Fruit fly (Drosophila melanogaster) whole organism, embryonic: ENCODE data around the gene CG31960.

Experiments used
- Antp ChIP-seq: fragments of 200-800 bp; sonication (Bioruptor generic); optimal IDR thresholded peaks from 3 replicates; lab custom pipeline; 2016; ENCODE audit warnings: missing biosample characterization, missing genetic modification characterization
- Atf6 ChIP-seq: fragments of 200-800 bp; sonication (Bioruptor generic); IDR thresholded peaks from 2 replicates; pipeline ENCODE4 v1.3.6; 2022; ENCODE audit warnings: missing biosample characterization, missing genetic modification characterization
- CG10366 ChIP-seq: fragments of 200-800 bp; sonication (Bioruptor generic); IDR thresholded peaks from 2 replicates; pipeline ENCODE4 v1.3.6; 2022; ENCODE audit warnings: missing biosample characterization, missing genetic modification characterization
- CG11695 ChIP-seq: fragments of 200-800 bp; sonication (Bioruptor generic); IDR thresholded peaks from 3 replicates; pipeline ENCODE4 v1.3.6; 2022; ENCODE audit warnings: missing biosample characterization, missing genetic modification characterization
- CG15479 ChIP-seq: fragments of 200-800 bp; sonication (Bioruptor generic); optimal IDR thresholded peaks from 3 replicates; lab custom pipeline; 2019; ENCODE audit warnings: missing biosample characterization, mild to moderate bottlenecking, missing genetic modification characterization, moderate library complexity
- CG15696 ChIP-seq: fragments of 200-800 bp; sonication (Bioruptor generic); optimal IDR thresholded peaks from 2 replicates; lab custom pipeline; 2019; ENCODE audit warnings: missing biosample characterization, mild to moderate bottlenecking, missing genetic modification characterization, moderate library complexity
- CG1602 ChIP-seq: fragments of 200-800 bp; sonication (Bioruptor generic); optimal IDR thresholded peaks from 3 replicates; lab custom pipeline; 2016; ENCODE audit warnings: missing biosample characterization, missing genetic modification characterization
- CG17186 ChIP-seq: fragments of 200-800 bp; sonication (Bioruptor generic); optimal IDR thresholded peaks from 3 replicates; lab custom pipeline; 2017; ENCODE audit warnings: missing biosample characterization, missing genetic modification reagents, missing genetic modification characterization
- CG17802 ChIP-seq: fragments of 200-800 bp; sonication (Bioruptor generic); optimal IDR thresholded peaks from 2 replicates; lab custom pipeline; 2018; ENCODE audit warnings: missing biosample characterization, mild to moderate bottlenecking, missing genetic modification characterization, moderate library complexity
- CG18476 ChIP-seq: fragments of 200-800 bp; sonication (Bioruptor generic); optimal IDR thresholded peaks from 2 replicates; lab custom pipeline; 2016; ENCODE audit warnings: missing biosample characterization, mild to moderate bottlenecking, missing genetic modification characterization
- CG31388 ChIP-seq: fragments of 200-800 bp; sonication (Bioruptor generic); optimal IDR thresholded peaks from 2 replicates; lab custom pipeline; 2016; ENCODE audit warnings: missing biosample characterization, missing genetic modification characterization
- CG3163 ChIP-seq: fragments of 200-800 bp; sonication (Bioruptor generic); optimal IDR thresholded peaks from 3 replicates; lab custom pipeline; 2016; ENCODE audit warnings: missing biosample characterization, missing genetic modification characterization
- CG4820 ChIP-seq: fragments of 200-800 bp; sonication (Bioruptor generic); optimal IDR thresholded peaks from 3 replicates; lab custom pipeline; 2016; ENCODE audit warnings: missing biosample characterization, missing genetic modification characterization
- CG6683 ChIP-seq: fragments of 200-800 bp; sonication (Bioruptor generic); optimal IDR thresholded peaks from 2 replicates; lab custom pipeline; 2017; ENCODE audit warnings: missing biosample characterization, mild to moderate bottlenecking, missing genetic modification characterization, missing genetic modification reagents
- CG6813 ChIP-seq: fragments of 200-800 bp; sonication (Bioruptor generic); optimal IDR thresholded peaks from 2 replicates; lab custom pipeline; 2017; ENCODE audit warnings: missing biosample characterization, missing genetic modification characterization, mild to moderate bottlenecking, moderate library complexity, missing genetic modification reagents
- CG6854 ChIP-seq: fragments of 200-800 bp; sonication (Bioruptor generic); optimal IDR thresholded peaks from 3 replicates; lab custom pipeline; 2017; ENCODE audit warnings: missing biosample characterization, mild to moderate bottlenecking, missing genetic modification characterization
- CG7786 ChIP-seq: fragments of 200-800 bp; sonication (Bioruptor generic); optimal IDR thresholded peaks from 2 replicates; lab custom pipeline; 2016; ENCODE audit warnings: missing biosample characterization, missing genetic modification characterization
- CG9932 ChIP-seq: fragments of 200-800 bp; sonication (Bioruptor generic); IDR thresholded peaks from 2 replicates; pipeline ENCODE4 v1.3.6; 2022; ENCODE audit warnings: missing biosample characterization, missing genetic modification characterization
- CoRest ChIP-seq: fragments of 200-800 bp; sonication (Bioruptor generic); optimal IDR thresholded peaks from 3 replicates; lab custom pipeline; 2018; ENCODE audit warnings: missing biosample characterization, mild to moderate bottlenecking, missing genetic modification characterization, moderate library complexity
- ERR ChIP-seq: fragments of 200-800 bp; sonication (Bioruptor generic); optimal IDR thresholded peaks from 2 replicates; lab custom pipeline; 2016; ENCODE audit warnings: missing biosample characterization, missing genetic modification characterization
- Fer1 ChIP-seq: fragments of 200-800 bp; sonication (Bioruptor generic); optimal IDR thresholded peaks from 2 replicates; lab custom pipeline; 2017; ENCODE audit warnings: missing biosample characterization, mild to moderate bottlenecking, missing genetic modification characterization
- Hmx ChIP-seq: fragments of 200-800 bp; sonication (Bioruptor generic); optimal IDR thresholded peaks from 2 replicates; lab custom pipeline; 2016; ENCODE audit warnings: missing biosample characterization, missing genetic modification characterization
- Kr ChIP-seq: fragments of 200-800 bp; sonication (Bioruptor generic); optimal IDR thresholded peaks from 2 replicates; lab custom pipeline; 2017; ENCODE audit warnings: missing biosample characterization, mild to moderate bottlenecking, missing genetic modification characterization
- Lim3 ChIP-seq: fragments of 200-800 bp; sonication (Bioruptor generic); IDR thresholded peaks from 2 replicates; pipeline ENCODE4 v1.3.6; 2022; ENCODE audit warnings: missing biosample characterization, missing genetic modification characterization
- MESR4 ChIP-seq: fragments of 200-800 bp; sonication (Bioruptor generic); optimal IDR thresholded peaks from 2 replicates; lab custom pipeline; 2018; ENCODE audit warnings: missing biosample characterization, mild to moderate bottlenecking, missing genetic modification characterization, moderate library complexity
- Neu2 ChIP-seq: fragments of 200-800 bp; sonication (Bioruptor generic); optimal IDR thresholded peaks from 3 replicates; lab custom pipeline; 2016; ENCODE audit warnings: missing biosample characterization, missing genetic modification characterization, borderline replicate concordance
- Nf-YA ChIP-seq: fragments of 200-800 bp; sonication (Bioruptor generic); IDR thresholded peaks from 2 replicates; pipeline ENCODE4 v1.3.6; 2022; ENCODE audit warnings: missing biosample characterization, missing genetic modification characterization
- NfI ChIP-seq: fragments of 200-800 bp; sonication (Bioruptor generic); optimal IDR thresholded peaks from 3 replicates; lab custom pipeline; 2018; ENCODE audit warnings: missing biosample characterization, mild to moderate bottlenecking, missing genetic modification characterization, moderate library complexity
- Opbp ChIP-seq: fragments of 200-800 bp; sonication (Bioruptor generic); IDR thresholded peaks from 3 replicates; pipeline ENCODE4 v1.3.6; 2022; ENCODE audit warnings: missing biosample characterization, missing genetic modification characterization; ENCODE audit not compliant: partially characterized antibody
- Sox100B ChIP-seq: fragments of 200-800 bp; sonication (Bioruptor generic); optimal IDR thresholded peaks from 3 replicates; lab custom pipeline; 2018; ENCODE audit warnings: missing biosample characterization, mild to moderate bottlenecking, missing genetic modification characterization
- Stat92E ChIP-seq, 3 experiments: fragments of >200 bp in 2 of 3; fragments of 200-800 bp in 1 of 3; sonication (Bioruptor generic) in 1 of 3; optimal IDR thresholded peaks; 2 replicates each; lab custom pipeline; 2017 to 2019; ENCODE audit warnings: missing biosample characterization in 3 of 3, missing genetic modification characterization in 3 of 3, mild to moderate bottlenecking in 1 of 3, moderate library complexity in 1 of 3
- Xrp1 ChIP-seq: fragments of 200-800 bp; sonication (Bioruptor generic); IDR thresholded peaks from 2 replicates; pipeline ENCODE4 v1.3.6; 2022; ENCODE audit warnings: missing biosample characterization, missing genetic modification characterization
- az2 ChIP-seq: fragments of 200-800 bp; sonication (Bioruptor generic); optimal IDR thresholded peaks from 3 replicates; lab custom pipeline; 2016; ENCODE audit warnings: missing biosample characterization, missing genetic modification characterization
- bcd ChIP-seq: fragments of 200-800 bp; sonication (Bioruptor generic); optimal IDR thresholded peaks from 2 replicates; lab custom pipeline; 2017; ENCODE audit warnings: missing biosample characterization, mild to moderate bottlenecking, missing genetic modification characterization
- cato ChIP-seq: fragments of 200-800 bp; sonication (Bioruptor generic); optimal IDR thresholded peaks from 2 replicates; lab custom pipeline; 2016; ENCODE audit warnings: missing biosample characterization, missing genetic modification characterization, borderline replicate concordance
- chinmo ChIP-seq: fragments of 200-800 bp; sonication (Bioruptor generic); IDR thresholded peaks from 4 replicates; pipeline ENCODE4 v1.3.6; 2022; ENCODE audit warnings: missing biosample characterization, missing genetic modification characterization; ENCODE audit not compliant: partially characterized antibody
- dysf ChIP-seq: fragments of 200-800 bp; sonication (Bioruptor generic); IDR thresholded peaks from 3 replicates; pipeline ENCODE4 v1.3.6; 2022; ENCODE audit warnings: missing biosample characterization, missing genetic modification characterization
- ftz-f1 ChIP-seq: fragments of 200-800 bp; sonication (Bioruptor generic); optimal IDR thresholded peaks from 2 replicates; lab custom pipeline; 2016; ENCODE audit warnings: missing biosample characterization, missing genetic modification characterization
- hbn ChIP-seq: fragments of 200-800 bp; sonication (Bioruptor generic); IDR thresholded peaks from 2 replicates; pipeline ENCODE4 v1.3.6; 2022; ENCODE audit warnings: missing biosample characterization, missing genetic modification characterization; ENCODE audit not compliant: partially characterized antibody
- lab ChIP-seq: fragments of 200-800 bp; sonication (Bioruptor generic); optimal IDR thresholded peaks from 3 replicates; lab custom pipeline; 2017; ENCODE audit warnings: missing biosample characterization, missing genetic modification characterization, mild to moderate bottlenecking, moderate library complexity, missing genetic modification reagents
- onecut ChIP-seq: fragments of 200-800 bp; sonication (Bioruptor generic); IDR thresholded peaks from 2 replicates; pipeline ENCODE4 v1.3.6; 2022; ENCODE audit warnings: missing biosample characterization, missing genetic modification characterization
- otp ChIP-seq: fragments of 200-800 bp; sonication (Bioruptor generic); IDR thresholded peaks from 3 replicates; pipeline ENCODE4, ENCODE4 v1.3.6; 2022; ENCODE audit warnings: missing biosample characterization, missing genetic modification characterization
- pros ChIP-seq: fragments of 200-800 bp; sonication (Bioruptor generic); optimal IDR thresholded peaks from 3 replicates; lab custom pipeline; 2019; ENCODE audit warnings: missing biosample characterization, mild to moderate bottlenecking, missing genetic modification characterization, moderate library complexity
- pum ChIP-seq: fragments of 200-800 bp; sonication (Bioruptor generic); optimal IDR thresholded peaks from 2 replicates; lab custom pipeline; 2016; ENCODE audit warnings: missing biosample characterization, missing genetic modification characterization
- seq ChIP-seq: fragments of 200-800 bp; sonication (Bioruptor generic); IDR thresholded peaks from 2 replicates; pipeline ENCODE4 v1.3.6; 2022; ENCODE audit warnings: missing biosample characterization, missing genetic modification characterization
- sim ChIP-seq: fragments of 200-800 bp; sonication (Bioruptor generic); IDR thresholded peaks from 2 replicates; pipeline ENCODE4 v1.3.6; 2022; ENCODE audit warnings: missing biosample characterization, missing genetic modification characterization
- tio ChIP-seq: fragments of 200-800 bp; sonication (Bioruptor generic); optimal IDR thresholded peaks from 2 replicates; lab custom pipeline; 2017; ENCODE audit warnings: missing biosample characterization, missing genetic modification characterization, inconsistent platforms
- tll ChIP-seq, 2 experiments: fragments of 200-800 bp in 1 of 2; fragments of >200 bp in 1 of 2; sonication (Bioruptor generic) in 1 of 2; optimal IDR thresholded peaks; 2 replicates each; lab custom pipeline; 2017 to 2019; ENCODE audit warnings: missing biosample characterization in 2 of 2, missing genetic modification characterization in 2 of 2, mild to moderate bottlenecking in 1 of 2, moderate library complexity in 1 of 2
- vfl ChIP-seq: fragments of 200-800 bp; sonication (Bioruptor generic); optimal IDR thresholded peaks from 2 replicates; lab custom pipeline; 2016; ENCODE audit warnings: missing biosample characterization, missing genetic modification characterization
- vnd ChIP-seq: fragments of 200-800 bp; sonication (Bioruptor generic); IDR thresholded peaks from 3 replicates; pipeline ENCODE4 v1.3.6; 2022; ENCODE audit warnings: missing biosample characterization, missing genetic modification characterization; ENCODE audit not compliant: partially characterized antibody

The CG31960 gene

dm6 chr2L:3787028-3787427, 2.3 kb downstream of the CG31960 start, which contains the start of gene bark (continued):
- no peak for TF ChIP-seq CG18476 (GFP tag; lab: Kevin White, UChicago)
- TF ChIP-seq vnd (GFP tag; lab: Robert Waterston, UW): no peak
- TF ChIP-seq CG17802 (tag; lab: Kevin White, UChicago): no peak
- peak; percentile 55 for TF ChIP-seq onecut
- no peak for TF ChIP-seq ERR (GFP tag; lab: Kevin White, UChicago)
- 0 out of 2 replicates have a peak, but pooled peaks have one; percentile 16 for TF ChIP-seq Nf-YA (GFP tag; lab: Robert Waterston, UW)
- TF ChIP-seq pros: peak; percentile 61
- no peak for TF ChIP-seq dysf (GFP tag; lab: Robert Waterston, UW)
- 0 out of 3 replicates have a peak, but pooled peaks have one; percentile 31 for TF ChIP-seq CG11695
- no peak for TF ChIP-seq hbn
- no peak for TF ChIP-seq CG9932 (GFP tag; lab: Robert Waterston, UW)
- TF ChIP-seq tll (GFP tag; optimal IDR thresholded peaks at IDR 0.05; lab: Kevin White, UChicago): no peak
- TF ChIP-seq chinmo (GFP tag; lab: Robert Waterston, UW): peak; percentile 93; the same call in 3 of the 4 replicates
- no peak for TF ChIP-seq Hmx
- TF ChIP-seq Antp (GFP tag; lab: Kevin White, UChicago): no peak
- TF ChIP-seq Fer1 (GFP tag; lab: Kevin White, UChicago): no peak
- TF ChIP-seq otp (GFP tag; lab: Robert Waterston, UW): peak; percentile 20; the same call in 1 of the 3 replicates
- TF ChIP-seq Neu2: no peak
- no peak for TF ChIP-seq vfl (GFP tag; lab: Kevin White, UChicago)
- no peak for TF ChIP-seq CG10366 (GFP tag; lab: Robert Waterston, UW)
- no peak for TF ChIP-seq Kr (GFP tag; lab: Kevin White, UChicago)
- no peak for TF ChIP-seq Lim3
- TF ChIP-seq CG15696 (tag; lab: Kevin White, UChicago): no peak
- no peak for TF ChIP-seq CG4820 (GFP tag; lab: Kevin White, UChicago)
- TF ChIP-seq CG15479 (GFP tag; lab: Kevin White, UChicago): no peak
- no peak for TF ChIP-seq CG6683 (GFP tag; lab: Kevin White, UChicago)
- TF ChIP-seq CG31388: no peak
- peak; percentile 26 for TF ChIP-seq CG6813
- TF ChIP-seq seq: no peak
- TF ChIP-seq CG3163 (GFP tag; lab: Kevin White, UChicago): no peak
- TF ChIP-seq NfI (GFP tag; lab: Kevin White, UChicago): no peak
- no peak for TF ChIP-seq CG7786 (GFP tag; lab: Kevin White, UChicago)
- no peak for TF ChIP-seq cato (GFP tag; lab: Kevin White, UChicago)
- no peak for TF ChIP-seq CG6854
- TF ChIP-seq az2: no peak
- TF ChIP-seq Sox100B (GFP tag; lab: Kevin White, UChicago): no peak
- TF ChIP-seq Opbp (GFP tag; lab: Robert Waterston, UW): peak; percentile 27; the same call in 1 of the 3 replicates
- TF ChIP-seq lab (GFP tag; lab: Kevin White, UChicago): peak; percentile 41
- no peak for TF ChIP-seq CG17186
- TF ChIP-seq ftz-f1 (GFP tag; lab: Kevin White, UChicago): peak; percentile 17
- no peak for TF ChIP-seq Atf6 (GFP tag; lab: Robert Waterston, UW)
- no peak for TF ChIP-seq MESR4 (GFP tag; lab: Kevin White, UChicago)
- no peak for TF ChIP-seq CG1602
- no peak for TF ChIP-seq CoRest (tag; lab: Kevin White, UChicago)
- TF ChIP-seq Stat92E (GFP tag; optimal IDR thresholded peaks at IDR 0.05; lab: Kevin White, UChicago): no peak
- TF ChIP-seq sim (GFP tag; lab: Robert Waterston, UW): no peak
- TF ChIP-seq tio (GFP tag; lab: Kevin White, UChicago): no peak
- no peak for TF ChIP-seq bcd (GFP tag; lab: Kevin White, UChicago)
- TF ChIP-seq Xrp1: peak; percentile 26; the same call in 1 of the 2 replicates
- TF ChIP-seq pum (GFP tag; lab: Kevin White, UChicago): no peak
